Worm (Caenorhabditis elegans): Measurements from ENCODE around the gene sek-6.

The sek-6 gene

DNA sequence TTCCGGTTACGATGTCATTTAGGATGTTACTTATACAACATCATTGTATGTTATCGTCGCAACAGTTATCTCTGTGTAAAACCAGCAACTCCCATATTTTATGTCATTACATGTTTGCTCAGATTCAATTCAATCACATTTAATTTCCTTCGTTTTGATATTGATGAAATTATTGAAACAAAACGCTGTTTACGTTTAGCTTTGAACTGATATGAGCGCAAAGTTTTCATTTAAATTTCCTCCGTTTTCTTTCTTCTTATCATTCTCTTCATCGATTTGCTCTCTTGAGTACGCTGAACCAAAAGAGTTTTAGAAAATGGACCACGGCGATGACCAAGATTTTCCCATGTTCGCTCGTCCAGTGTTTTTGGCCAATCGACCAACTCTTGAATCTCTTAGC is at the start of gene sek-6:
Gene sek-6, plus strand, starts transcription at position 315 of the 400 bp plus-strand sequence.
- TF ChIP-seq ets-7 (tag; optimal IDR thresholded peaks at IDR 0.05) (no peak), ama-1 (optimal IDR thresholded peaks at IDR 0.05) (no peak), pes-1 (GFP tag; IDR thresholded peaks at IDR 0.05) (no peak), B0310.2 (tag; optimal IDR thresholded peaks at IDR 0.05) (no peak), hmbx-1 (tag; optimal IDR thresholded peaks at IDR 0.05) (no peak), ceh-13 (GFP tag; optimal IDR thresholded peaks at IDR 0.05) (no peak), tbx-37 (GFP tag; conservative IDR thresholded peaks at IDR 0.05) (no peak), scrt-1 (GFP tag; IDR thresholded peaks at IDR 0.05) (no peak), sea-1 (GFP tag; conservative IDR thresholded peaks at IDR 0.05) (no peak), hmg-4 (GFP tag; optimal IDR thresholded peaks at IDR 0.05) (no peak), ceh-36 (tag; optimal IDR thresholded peaks at IDR 0.05) (no peak), F13C5.2 (tag; optimal IDR thresholded peaks at IDR 0.05) (no peak), tra-4 (tag; optimal IDR thresholded peaks at IDR 0.05) (no peak), hnd-1 (tag; optimal IDR thresholded peaks at IDR 0.05) (no peak), flt-1 (GFP tag; IDR thresholded peaks at IDR 0.05) (no peak), aly-1 (tag; optimal IDR thresholded peaks at IDR 0.05) (no peak), tbx-11 (GFP tag; IDR thresholded peaks at IDR 0.05) (no peak)

DNA sequence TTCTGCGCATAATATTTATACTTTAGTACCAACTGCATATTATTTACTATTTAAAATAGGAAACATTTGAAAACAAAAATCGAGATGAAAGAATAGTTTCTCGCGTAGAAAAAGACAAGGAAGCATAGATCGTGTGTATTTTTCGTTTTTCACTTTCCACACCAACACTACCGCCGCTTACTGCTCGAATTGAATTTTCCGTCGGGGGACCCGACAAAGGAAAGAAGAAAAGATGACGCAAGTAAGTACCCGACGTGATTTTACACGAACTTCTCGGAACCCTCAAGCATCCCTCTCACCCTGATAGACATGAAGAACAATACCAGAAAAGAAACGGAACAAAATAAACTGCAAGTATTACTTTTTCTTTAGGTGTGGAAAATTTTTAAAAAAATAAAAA is 49.7 kb upstream of the sek-6 start:
- TF ChIP-seq ets-7 (tag; optimal IDR thresholded peaks at IDR 0.05) (no peak), F13C5.2 (tag; optimal IDR thresholded peaks at IDR 0.05) (no peak), hmbx-1 (tag; optimal IDR thresholded peaks at IDR 0.05) (no peak)

DNA sequence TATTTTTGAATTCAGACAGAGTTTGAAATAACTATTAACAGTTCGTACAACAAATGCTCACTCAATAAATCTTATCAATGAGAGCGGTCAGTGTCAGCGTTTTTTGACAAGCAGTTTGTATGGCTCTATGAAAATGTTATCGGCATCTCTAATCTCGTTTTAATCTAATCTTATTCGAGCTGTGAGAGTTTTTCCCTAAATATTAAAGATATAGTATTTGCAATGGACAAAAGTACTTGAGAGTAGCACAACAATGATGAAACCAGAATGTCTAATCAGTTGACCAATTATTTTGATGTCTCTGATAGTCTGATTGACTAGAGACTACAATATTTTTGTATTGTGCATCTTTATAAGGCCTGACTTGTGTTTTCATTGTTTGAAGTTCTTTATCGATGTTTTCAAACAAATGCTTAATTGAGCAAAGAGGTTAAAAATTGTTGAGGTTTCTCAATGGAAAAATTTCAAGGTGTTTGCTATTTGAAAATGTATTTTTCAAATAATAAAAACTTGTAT is 46.0 kb upstream of the sek-6 start, which contains the start of gene F19C6.5:
Gene F19C6.5, minus strand, starts transcription at position 51 of the 516 bp plus-strand sequence.
- TF ChIP-seq aly-1 (tag; optimal IDR thresholded peaks at IDR 0.05), result no peak
- TF ChIP-seq hmbx-1 (tag; optimal IDR thresholded peaks at IDR 0.05), result no peak
- no peak for TF ChIP-seq ceh-36 (tag; optimal IDR thresholded peaks at IDR 0.05)
- no peak for TF ChIP-seq ama-1 (optimal IDR thresholded peaks at IDR 0.05)
- no peak for TF ChIP-seq tbx-37 (GFP tag; conservative IDR thresholded peaks at IDR 0.05)
- TF ChIP-seq sea-1 (GFP tag; conservative IDR thresholded peaks at IDR 0.05), result no peak
- TF ChIP-seq hmg-4 (GFP tag; optimal IDR thresholded peaks at IDR 0.05), result no peak
- no peak for TF ChIP-seq scrt-1 (GFP tag; IDR thresholded peaks at IDR 0.05)
- TF ChIP-seq F13C5.2 (tag; optimal IDR thresholded peaks at IDR 0.05), result no peak
- no peak for TF ChIP-seq flt-1 (GFP tag; IDR thresholded peaks at IDR 0.05)

DNA sequence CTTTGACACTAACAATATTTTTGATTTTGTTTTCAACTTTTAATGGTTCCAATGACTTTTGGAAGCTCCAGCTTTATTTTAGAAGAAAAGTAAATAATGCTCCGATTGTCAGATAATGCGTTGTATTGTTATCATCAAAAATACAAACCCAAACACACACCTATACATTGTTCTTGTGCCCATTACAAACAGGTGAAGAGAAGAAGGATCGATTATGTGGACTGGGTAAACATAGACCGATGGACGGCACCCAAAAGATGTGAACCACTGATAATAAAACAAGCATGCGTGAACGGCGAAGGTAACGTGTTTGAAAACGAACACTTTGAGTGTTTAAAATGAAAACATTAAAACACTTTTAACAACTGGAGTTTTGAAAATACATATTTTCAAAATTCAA is 43.8 kb upstream of the sek-6 start:
- TF ChIP-seq hmbx-1 (tag; optimal IDR thresholded peaks at IDR 0.05), result no peak
- TF ChIP-seq hnd-1 (tag; optimal IDR thresholded peaks at IDR 0.05), result no peak
- no peak for TF ChIP-seq tbx-11 (GFP tag; IDR thresholded peaks at IDR 0.05)
- no peak for TF ChIP-seq tra-4 (tag; optimal IDR thresholded peaks at IDR 0.05)
- no peak for TF ChIP-seq flt-1 (GFP tag; IDR thresholded peaks at IDR 0.05)
- no peak for TF ChIP-seq scrt-1 (GFP tag; IDR thresholded peaks at IDR 0.05)
- TF ChIP-seq F13C5.2 (tag; optimal IDR thresholded peaks at IDR 0.05), result no peak
- TF ChIP-seq ceh-13 (GFP tag; optimal IDR thresholded peaks at IDR 0.05), result no peak
- no peak for TF ChIP-seq ceh-36 (tag; optimal IDR thresholded peaks at IDR 0.05)
- no peak for TF ChIP-seq hmg-4 (GFP tag; optimal IDR thresholded peaks at IDR 0.05)
- no peak for TF ChIP-seq ets-7 (tag; optimal IDR thresholded peaks at IDR 0.05)

DNA sequence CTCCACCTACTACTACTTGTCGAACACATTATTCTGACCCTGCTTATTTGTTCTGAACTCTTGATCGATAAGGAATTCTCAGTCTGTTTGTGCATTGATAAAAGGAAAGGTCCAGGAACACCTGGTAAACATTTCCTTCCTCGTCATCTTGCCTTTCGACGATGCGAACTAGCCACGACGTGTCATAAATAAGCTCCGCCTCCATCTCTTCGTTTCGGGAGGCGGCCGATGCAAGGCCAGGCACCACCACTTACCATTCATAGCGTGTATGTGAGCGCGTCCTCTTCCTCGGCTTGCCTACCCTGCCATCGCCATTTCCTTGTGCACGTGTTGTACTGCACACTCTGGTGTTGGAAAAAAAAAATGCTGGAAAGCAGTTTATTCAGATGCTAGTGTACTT is 42.1 kb upstream of the sek-6 start:
- TF ChIP-seq aly-1 (tag; optimal IDR thresholded peaks at IDR 0.05) (no peak), pes-1 (GFP tag; IDR thresholded peaks at IDR 0.05) (no peak), ets-7 (tag; optimal IDR thresholded peaks at IDR 0.05) (no peak), scrt-1 (GFP tag; IDR thresholded peaks at IDR 0.05) (no peak), flt-1 (GFP tag; IDR thresholded peaks at IDR 0.05) (no peak), hmg-4 (GFP tag; optimal IDR thresholded peaks at IDR 0.05) (no peak), sea-1 (GFP tag; conservative IDR thresholded peaks at IDR 0.05) (no peak), F13C5.2 (tag; optimal IDR thresholded peaks at IDR 0.05) (no peak), hnd-1 (tag; optimal IDR thresholded peaks at IDR 0.05) (no peak), tbx-37 (GFP tag; conservative IDR thresholded peaks at IDR 0.05) (no peak), tbx-11 (GFP tag; IDR thresholded peaks at IDR 0.05) (no peak), tra-4 (tag; optimal IDR thresholded peaks at IDR 0.05) (no peak), ceh-13 (GFP tag; optimal IDR thresholded peaks at IDR 0.05) (no peak), B0310.2 (tag; optimal IDR thresholded peaks at IDR 0.05) (no peak), hmbx-1 (tag; optimal IDR thresholded peaks at IDR 0.05) (no peak), ceh-36 (tag; optimal IDR thresholded peaks at IDR 0.05) (no peak)

DNA sequence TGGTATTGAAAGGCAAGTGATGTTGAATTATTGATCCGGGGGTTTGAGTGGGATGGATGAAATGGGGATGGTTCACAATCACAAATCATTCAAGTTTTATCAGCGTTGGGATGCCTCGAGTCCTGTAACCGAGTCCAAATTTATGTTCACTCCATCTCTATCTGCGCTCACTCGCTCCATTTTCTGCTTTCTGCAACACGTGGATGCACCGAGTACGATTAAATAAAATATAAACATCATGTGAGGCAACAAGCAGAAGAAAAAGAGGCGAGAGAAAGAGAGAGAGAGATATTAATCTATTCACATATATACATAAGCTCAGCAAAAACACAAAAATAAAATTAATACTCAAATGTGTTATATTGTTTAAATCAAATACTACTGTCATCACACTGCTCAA is 37.9 kb upstream of the sek-6 start:
- no peak for TF ChIP-seq ceh-36 (tag; optimal IDR thresholded peaks at IDR 0.05)
- no peak for TF ChIP-seq tbx-37 (GFP tag; conservative IDR thresholded peaks at IDR 0.05)

DNA sequence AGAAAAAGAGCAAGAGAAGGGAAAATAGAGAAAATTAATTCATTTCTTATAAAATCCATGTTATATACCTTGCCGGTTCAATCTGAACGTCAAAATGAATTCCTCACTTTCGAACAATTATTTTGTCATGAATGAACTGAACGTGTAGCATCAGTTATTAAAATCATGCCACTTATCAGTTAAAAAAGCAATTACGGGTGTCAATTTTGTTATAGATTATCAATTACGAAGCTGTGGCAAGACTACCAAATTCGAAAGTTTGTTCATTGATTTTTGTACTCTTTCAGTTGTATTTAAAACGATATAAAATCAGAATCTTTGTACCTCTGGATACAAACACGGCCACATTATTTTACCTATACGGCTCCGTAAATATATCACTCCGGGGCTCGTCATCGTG is 33.6 kb upstream of the sek-6 start:
- TF ChIP-seq aly-1 (tag; optimal IDR thresholded peaks at IDR 0.05), result no peak

DNA sequence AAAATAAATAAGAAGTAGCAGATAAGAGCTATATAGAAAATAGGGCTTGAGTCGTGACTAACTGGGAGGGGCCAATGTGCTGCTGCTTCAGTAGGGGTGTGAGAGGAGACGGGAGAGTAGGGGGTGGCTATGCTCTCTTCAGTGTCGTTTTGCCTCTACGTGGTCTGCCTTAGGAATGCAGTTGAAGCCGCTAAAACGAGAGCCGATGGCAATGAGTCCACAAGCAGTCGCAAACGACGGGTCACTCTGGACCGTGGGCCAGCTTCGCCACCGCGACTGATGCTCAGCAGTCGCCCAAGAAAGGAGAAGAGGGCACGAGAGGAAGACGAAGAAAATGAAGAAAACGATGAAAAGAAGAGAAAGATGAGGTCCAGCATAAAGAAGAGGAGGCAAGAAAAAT is 31.8 kb upstream of the sek-6 start, which contains the start of gene grk-1:
Gene grk-1, minus strand, starts transcription at position 17 of the 400 bp plus-strand sequence.
- no peak for TF ChIP-seq flt-1 (GFP tag; IDR thresholded peaks at IDR 0.05)
- no peak for TF ChIP-seq hmbx-1 (tag; optimal IDR thresholded peaks at IDR 0.05)
- TF ChIP-seq pes-1 (GFP tag; IDR thresholded peaks at IDR 0.05), result no peak
- no peak for TF ChIP-seq tra-4 (tag; optimal IDR thresholded peaks at IDR 0.05)
- TF ChIP-seq F13C5.2 (tag; optimal IDR thresholded peaks at IDR 0.05), result no peak
- no peak for TF ChIP-seq hnd-1 (tag; optimal IDR thresholded peaks at IDR 0.05)
- TF ChIP-seq sea-1 (GFP tag; conservative IDR thresholded peaks at IDR 0.05), result no peak
- TF ChIP-seq tbx-37 (GFP tag; conservative IDR thresholded peaks at IDR 0.05), result no peak
- no peak for TF ChIP-seq ceh-36 (tag; optimal IDR thresholded peaks at IDR 0.05)
- TF ChIP-seq ama-1 (optimal IDR thresholded peaks at IDR 0.05), result no peak

Data from whole organism, early embryonic.